Fruit fly (Drosophila melanogaster) whole organism, embryonic: Measurements from ENCODE around the gene CG15143.

Experiments
- Asciz ChIP-seq: fragments of 200-800 bp; sonication (Bioruptor generic); optimal IDR thresholded peaks from 2 replicates; lab custom pipeline; 2017; ENCODE audit warnings: missing biosample characterization, mild to moderate bottlenecking, missing genetic modification characterization, missing genetic modification reagents
- CG12219 ChIP-seq: fragments of 200-800 bp; sonication (Bioruptor generic); optimal IDR thresholded peaks from 3 replicates; lab custom pipeline; 2018; ENCODE audit warnings: missing biosample characterization, mild to moderate bottlenecking, missing genetic modification characterization
- CG1233 ChIP-seq: fragments of 200-800 bp; sonication (Bioruptor generic); optimal IDR thresholded peaks from 4 replicates; lab custom pipeline; 2018; ENCODE audit warnings: missing biosample characterization, mild to moderate bottlenecking, missing genetic modification characterization
- CG17385 ChIP-seq: fragments of 200-800 bp; sonication (Bioruptor generic); optimal IDR thresholded peaks from 3 replicates; lab custom pipeline; 2018; ENCODE audit warnings: missing biosample characterization, mild to moderate bottlenecking, missing genetic modification characterization
- Hand ChIP-seq: fragments of 200-800 bp; sonication (Bioruptor generic); optimal IDR thresholded peaks from 2 replicates; lab custom pipeline; 2017; ENCODE audit warnings: mild to moderate bottlenecking, missing biosample characterization, missing genetic modification reagents, missing genetic modification characterization
- Hr39 ChIP-seq: fragments of >200 bp; optimal IDR thresholded peaks from 2 replicates; lab custom pipeline; 2017
- amos ChIP-seq: fragments of 200-800 bp; sonication (Bioruptor generic); IDR thresholded peaks from 2 replicates; pipeline ENCODE4 v1.3.6; 2022; ENCODE audit warnings: missing biosample characterization, missing genetic modification characterization; ENCODE audit not compliant: partially characterized antibody
- hkb ChIP-seq, 2 experiments: fragments of 200-800 bp in 1 of 2; fragments of >200 bp in 1 of 2; sonication (Bioruptor generic) in 1 of 2; IDR thresholded peaks in 1 of 2; optimal IDR thresholded peaks in 1 of 2; 2 replicates each; pipeline versions ENCODE4 v1.3.6 to Lab custom; 2017 to 2022; ENCODE audit warnings: missing biosample characterization in 1 of 2, missing genetic modification characterization in 1 of 2
- pzg ChIP-seq: fragments of 200-800 bp; sonication (Bioruptor generic); optimal IDR thresholded peaks from 3 replicates; lab custom pipeline; 2018; ENCODE audit warnings: missing biosample characterization, mild to moderate bottlenecking, missing genetic modification characterization, moderate library complexity
- vnd ChIP-seq: fragments of 200-800 bp; sonication (Bioruptor generic); IDR thresholded peaks from 3 replicates; pipeline ENCODE4 v1.3.6; 2022; ENCODE audit warnings: missing biosample characterization, missing genetic modification characterization; ENCODE audit not compliant: partially characterized antibody
- vvl ChIP-seq: fragments of 200-800 bp; sonication (Bioruptor generic); IDR thresholded peaks from 2 replicates; pipeline ENCODE4 v1.3.6; 2022; ENCODE audit warnings: missing biosample characterization, missing genetic modification characterization

- TF ChIP-seq pzg (GFP tag; lab: Kevin White, UChicago): no peak
- no peak for TF ChIP-seq CG12219 (GFP tag; lab: Kevin White, UChicago)
- no peak for TF ChIP-seq CG1233
- no peak for TF ChIP-seq Hr39 (lab: Kevin White, UChicago)
- no peak for TF ChIP-seq CG17385 (GFP tag; lab: Kevin White, UChicago)
- TF ChIP-seq amos (GFP tag; lab: Robert Waterston, UW): no peak
- TF ChIP-seq Asciz (GFP tag; lab: Kevin White, UChicago): no peak
- no peak for TF ChIP-seq Hand (GFP tag; lab: Kevin White, UChicago)
- TF ChIP-seq vnd (GFP tag; lab: Robert Waterston, UW): no peak
- no peak for TF ChIP-seq hkb (optimal IDR thresholded peaks at IDR 0.05; lab: Kevin White, UChicago)
- no peak for TF ChIP-seq hkb (GFP tag; IDR thresholded peaks at IDR 0.05; lab: Robert Waterston, UW)
- TF ChIP-seq vvl (GFP tag; lab: Robert Waterston, UW): no peak
These were observed 48.7 kb upstream of the CG15143 start for dm6 chr2L:17573063-17573462.
